Fruit fly (Drosophila melanogaster) whole organism, pupa: ENCODE results near the gene odd.

ENCODE experiments used
- CG10348 ChIP-seq: fragments of 200-800 bp; sonication (Bioruptor generic); IDR thresholded peaks from 2 replicates; pipeline ENCODE4 v1.3.6; 2022; ENCODE audit warnings: missing biosample characterization, missing genetic modification characterization
- CG12605 ChIP-seq: fragments of 200-800 bp; sonication (Bioruptor generic); IDR thresholded peaks from 2 replicates; pipeline ENCODE4 v1.3.6; 2022; ENCODE audit warnings: missing biosample characterization, missing genetic modification characterization
- CG13204 ChIP-seq: fragments of 200-800 bp; sonication (Bioruptor generic); optimal IDR thresholded peaks from 2 replicates; lab custom pipeline; 2018; ENCODE audit warnings: missing biosample characterization, mild to moderate bottlenecking, missing genetic modification characterization, moderate library complexity
- CG14655 ChIP-seq: fragments of 200-800 bp; sonication (Bioruptor generic); optimal IDR thresholded peaks from 3 replicates; lab custom pipeline; 2017; ENCODE audit warnings: mild to moderate bottlenecking, missing biosample characterization, missing genetic modification reagents, missing genetic modification characterization
- CG15710 ChIP-seq: fragments of 200-800 bp; sonication (Bioruptor generic); optimal IDR thresholded peaks from 2 replicates; lab custom pipeline; 2018; ENCODE audit warnings: missing biosample characterization, mild to moderate bottlenecking, missing genetic modification characterization, moderate library complexity
- CG17806 ChIP-seq: fragments of 200-800 bp; sonication (Bioruptor generic); optimal IDR thresholded peaks from 2 replicates; lab custom pipeline; 2018; ENCODE audit warnings: missing biosample characterization, mild to moderate bottlenecking, missing genetic modification characterization, moderate library complexity
- CG32121 ChIP-seq: fragments of 200-800 bp; sonication (Bioruptor generic); IDR thresholded peaks from 2 replicates; pipeline ENCODE4 v1.3.6; 2022; ENCODE audit warnings: missing biosample characterization, missing genetic modification characterization
- CG34367 ChIP-seq: fragments of 200-800 bp; sonication (Bioruptor generic); optimal IDR thresholded peaks from 2 replicates; lab custom pipeline; 2018; ENCODE audit warnings: missing biosample characterization, mild to moderate bottlenecking, missing genetic modification characterization
- CG4496 ChIP-seq: fragments of 200-800 bp; sonication (Bioruptor generic); IDR thresholded peaks from 3 replicates; pipeline ENCODE4 v1.3.6; 2022; ENCODE audit warnings: missing biosample characterization, missing genetic modification characterization
- CG8159 ChIP-seq: fragments of 200-800 bp; sonication (Bioruptor generic); optimal IDR thresholded peaks from 3 replicates; lab custom pipeline; 2018; ENCODE audit warnings: missing biosample characterization, mild to moderate bottlenecking, missing genetic modification characterization, moderate library complexity
- CG8301 ChIP-seq: fragments of 200-800 bp; sonication (Bioruptor generic); optimal IDR thresholded peaks from 2 replicates; lab custom pipeline; 2018; ENCODE audit warnings: missing biosample characterization, mild to moderate bottlenecking, missing genetic modification characterization
- CG9948 ChIP-seq: fragments of 200-800 bp; sonication (Bioruptor generic); optimal IDR thresholded peaks from 2 replicates; lab custom pipeline; 2018; ENCODE audit warnings: missing biosample characterization, mild to moderate bottlenecking, missing genetic modification characterization, moderate library complexity
- D1 ChIP-seq: fragments of 200-800 bp; sonication (Bioruptor generic); optimal IDR thresholded peaks from 2 replicates; lab custom pipeline; 2018; ENCODE audit warnings: missing biosample characterization, mild to moderate bottlenecking, missing genetic modification characterization, moderate library complexity
- EcR ChIP-seq: fragments of 200-800 bp; sonication (Bioruptor generic); optimal IDR thresholded peaks from 3 replicates; lab custom pipeline; 2019; ENCODE audit warnings: missing biosample characterization, missing genetic modification characterization, mild to moderate bottlenecking, moderate library complexity, missing genetic modification reagents
- Ets98B ChIP-seq: fragments of 200-800 bp; sonication (Bioruptor generic); IDR thresholded peaks from 2 replicates; pipeline ENCODE4 v1.3.6; 2022; ENCODE audit warnings: missing biosample characterization, missing genetic modification characterization
- Pif1A ChIP-seq: fragments of 200-800 bp; sonication (Bioruptor generic); optimal IDR thresholded peaks from 3 replicates; lab custom pipeline; 2016; ENCODE audit warnings: missing biosample characterization, missing genetic modification characterization
- Pif1B ChIP-seq: fragments of 200-800 bp; sonication (Bioruptor generic); optimal IDR thresholded peaks from 3 replicates; lab custom pipeline; 2016; ENCODE audit warnings: missing biosample characterization, missing genetic modification characterization
- Snoo ChIP-seq: fragments of 200-800 bp; sonication (Bioruptor generic); optimal IDR thresholded peaks from 3 replicates; lab custom pipeline; 2017; ENCODE audit warnings: missing biosample characterization, mild to moderate bottlenecking, missing genetic modification characterization, inconsistent platforms
- fd96Ca ChIP-seq: fragments of 200-800 bp; sonication (Bioruptor generic); IDR thresholded peaks from 3 replicates; pipeline ENCODE4 v1.3.6; 2022; ENCODE audit warnings: missing biosample characterization, missing genetic modification characterization
- gl ChIP-seq: fragments of 200-800 bp; sonication (Bioruptor generic); optimal IDR thresholded peaks from 2 replicates; lab custom pipeline; 2018; ENCODE audit warnings: missing biosample characterization, mild to moderate bottlenecking, missing genetic modification characterization
- rn ChIP-seq: fragments of 200-800 bp; sonication (Bioruptor generic); IDR thresholded peaks from 2 replicates; pipeline ENCODE4 v1.3.6; 2022; ENCODE audit warnings: missing biosample characterization, missing genetic modification characterization

odd gene

dm6 chr2L:3606462-3607270, at the start of gene odd:
odd (minus strand) TSS chr2L:3606756.
- TF ChIP-seq CG34367 (tag; lab: Kevin White, UChicago) (no peak), CG13204 (GFP tag; lab: Kevin White, UChicago) (peak; percentile 71)

- peak; percentile 98 for TF ChIP-seq CG15710
- peak; percentile 98 for TF ChIP-seq CG8159 (tag; lab: Kevin White, UChicago)
- TF ChIP-seq Snoo (tag; lab: Kevin White, UChicago): peak; percentile 99
- peak; percentile 99 for TF ChIP-seq Ets98B (GFP tag; lab: Robert Waterston, UW)
- TF ChIP-seq CG4496 (GFP tag; lab: Robert Waterston, UW): peak; percentile 99
- TF ChIP-seq Pif1A (GFP tag; lab: Kevin White, UChicago): peak; percentile 99
- TF ChIP-seq CG32121 (GFP tag; lab: Robert Waterston, UW): peak; percentile 98
- peak; percentile 68 for TF ChIP-seq EcR
- peak; percentile 95 for TF ChIP-seq D1
- TF ChIP-seq Pif1B (GFP tag; lab: Kevin White, UChicago): peak; percentile 99
- peak; percentile 97 for TF ChIP-seq CG34367 (tag; lab: Kevin White, UChicago)
- peak; percentile 91 for TF ChIP-seq CG10348 (GFP tag; lab: Robert Waterston, UW)
- TF ChIP-seq rn: peak; percentile 97
- peak; percentile 98 for TF ChIP-seq CG14655 (GFP tag; lab: Kevin White, UChicago)
- peak; percentile 99 for TF ChIP-seq CG8301 (tag; lab: Kevin White, UChicago)
- peak; percentile 93 for TF ChIP-seq CG13204 (GFP tag; lab: Kevin White, UChicago)
- peak; percentile 98 for TF ChIP-seq CG12605
- TF ChIP-seq CG9948 (tag; lab: Kevin White, UChicago): peak; percentile 98
- TF ChIP-seq fd96Ca (GFP tag; lab: Robert Waterston, UW): peak; percentile 99
- peak; percentile 97 for TF ChIP-seq gl (tag; lab: Kevin White, UChicago)
- peak; percentile 98 for TF ChIP-seq CG17806 (tag; lab: Kevin White, UChicago)
Observed at dm6 chr2L:3655698-3656105, 49.1 kb upstream of the odd start.

dm6 chr2L:3654956-3655618, 48.5 kb upstream of the odd start:
- TF ChIP-seq CG34367 (tag; lab: Kevin White, UChicago) (no peak), gl (tag; lab: Kevin White, UChicago) (no peak), Pif1B (GFP tag; lab: Kevin White, UChicago) (no peak), CG32121 (GFP tag; lab: Robert Waterston, UW) (no peak), CG12605 (no peak), EcR (no peak), Pif1A (GFP tag; lab: Kevin White, UChicago) (no peak), rn (no peak), fd96Ca (GFP tag; lab: Robert Waterston, UW) (no peak)

dm6 chr2L:3648173-3648972, 41.8 kb upstream of the odd start:
- TF ChIP-seq CG34367 (tag; lab: Kevin White, UChicago): no peak
- TF ChIP-seq CG17806 (tag; lab: Kevin White, UChicago): no peak
- TF ChIP-seq gl (tag; lab: Kevin White, UChicago): no peak
- no peak for TF ChIP-seq Pif1B (GFP tag; lab: Kevin White, UChicago)
- no peak for TF ChIP-seq CG14655 (GFP tag; lab: Kevin White, UChicago)
- no peak for TF ChIP-seq D1
- no peak for TF ChIP-seq rn
- TF ChIP-seq CG32121 (GFP tag; lab: Robert Waterston, UW): no peak
- no peak for TF ChIP-seq CG8159 (tag; lab: Kevin White, UChicago)
- TF ChIP-seq CG9948 (tag; lab: Kevin White, UChicago): no peak
- TF ChIP-seq Ets98B (GFP tag; lab: Robert Waterston, UW): no peak
- no peak for TF ChIP-seq EcR
- no peak for TF ChIP-seq CG4496 (GFP tag; lab: Robert Waterston, UW)
- TF ChIP-seq Snoo (tag; lab: Kevin White, UChicago): no peak
- TF ChIP-seq CG13204 (GFP tag; lab: Kevin White, UChicago): no peak
- no peak for TF ChIP-seq CG10348 (GFP tag; lab: Robert Waterston, UW)
- TF ChIP-seq fd96Ca (GFP tag; lab: Robert Waterston, UW): no peak
- no peak for TF ChIP-seq Pif1A (GFP tag; lab: Kevin White, UChicago)
- no peak for TF ChIP-seq CG15710
- no peak for TF ChIP-seq CG12605

- TF ChIP-seq EcR (no peak), CG14655 (GFP tag; lab: Kevin White, UChicago) (peak; percentile 56), Pif1A (GFP tag; lab: Kevin White, UChicago) (peak; percentile 25), CG32121 (GFP tag; lab: Robert Waterston, UW) (peak; percentile 82), Ets98B (GFP tag; lab: Robert Waterston, UW) (peak; percentile 78), fd96Ca (GFP tag; lab: Robert Waterston, UW) (peak; percentile 22; the same call in 1 of the 3 replicates), rn (no peak), CG8159 (tag; lab: Kevin White, UChicago) (no peak), CG10348 (GFP tag; lab: Robert Waterston, UW) (no peak), CG13204 (GFP tag; lab: Kevin White, UChicago) (no peak), CG4496 (GFP tag; lab: Robert Waterston, UW) (peak; percentile 84), CG8301 (tag; lab: Kevin White, UChicago) (peak; percentile 34), CG15710 (peak; percentile 43), Pif1B (GFP tag; lab: Kevin White, UChicago) (peak; percentile 14), Snoo (tag; lab: Kevin White, UChicago) (peak; percentile 29), CG17806 (tag; lab: Kevin White, UChicago) (no peak), CG9948 (tag; lab: Kevin White, UChicago) (peak; percentile 23), CG12605 (peak; percentile 58), CG34367 (tag; lab: Kevin White, UChicago) (no peak), gl (tag; lab: Kevin White, UChicago) (no peak), D1 (no peak)
Observed at dm6 chr2L:3647521-3648172, 41.1 kb upstream of the odd start.
